Fruit fly (Drosophila melanogaster) whole organism, embryonic: ENCODE data around the gene Hr4.

Experiments used
- Blimp-1 ChIP-seq: fragments of 200-800 bp; sonication (Bioruptor generic); optimal IDR thresholded peaks from 3 replicates; lab custom pipeline; 2018; ENCODE audit warnings: missing biosample characterization, missing genetic modification characterization, mild to moderate bottlenecking, moderate library complexity, missing genetic modification reagents
- Bteb2 ChIP-seq: fragments of 200-800 bp; sonication (Bioruptor generic); optimal IDR thresholded peaks from 2 replicates; lab custom pipeline; 2016; ENCODE audit warnings: missing biosample characterization, missing genetic modification characterization
- CG10462 ChIP-seq: fragments of 200-800 bp; sonication (Bioruptor generic); optimal IDR thresholded peaks from 2 replicates; lab custom pipeline; 2016; ENCODE audit warnings: missing biosample characterization, missing genetic modification characterization
- CG10979 ChIP-seq: fragments of 200-800 bp; sonication (Bioruptor generic); optimal IDR thresholded peaks from 2 replicates; lab custom pipeline; 2018; ENCODE audit warnings: missing biosample characterization, mild to moderate bottlenecking, missing genetic modification characterization, moderate library complexity
- CG13296 ChIP-seq: fragments of 200-800 bp; sonication (Bioruptor generic); optimal IDR thresholded peaks from 3 replicates; lab custom pipeline; 2018; ENCODE audit warnings: missing biosample characterization, mild to moderate bottlenecking, missing genetic modification characterization
- CG13775 ChIP-seq: fragments of 200-800 bp; sonication (Bioruptor generic); optimal IDR thresholded peaks from 3 replicates; lab custom pipeline; 2017; ENCODE audit warnings: missing biosample characterization, mild to moderate bottlenecking, missing genetic modification characterization
- CG13894 ChIP-seq: fragments of 200-800 bp; sonication (Bioruptor generic); optimal IDR thresholded peaks from 3 replicates; lab custom pipeline; 2018; ENCODE audit warnings: missing biosample characterization, mild to moderate bottlenecking, missing genetic modification characterization, moderate library complexity
- CG14014 ChIP-seq: fragments of 200-800 bp; sonication (Bioruptor generic); IDR thresholded peaks from 2 replicates; pipeline ENCODE4 v1.3.6; 2022; ENCODE audit warnings: missing biosample characterization, missing genetic modification characterization
- CG18011 ChIP-seq: fragments of 200-800 bp; sonication (Bioruptor generic); optimal IDR thresholded peaks from 2 replicates; lab custom pipeline; 2017; ENCODE audit warnings: missing biosample characterization, missing genetic modification characterization, mild to moderate bottlenecking, moderate library complexity, missing genotype
- CG2129 ChIP-seq: fragments of 200-800 bp; sonication (Bioruptor generic); IDR thresholded peaks from 2 replicates; pipeline ENCODE4 v1.3.6; 2022; ENCODE audit warnings: missing biosample characterization, missing genetic modification characterization; ENCODE audit not compliant: partially characterized antibody
- CG30431 ChIP-seq: fragments of 200-800 bp; sonication (Bioruptor generic); optimal IDR thresholded peaks from 2 replicates; lab custom pipeline; 2017; ENCODE audit warnings: missing biosample characterization, missing genetic modification characterization
- CG31388 ChIP-seq: fragments of 200-800 bp; sonication (Bioruptor generic); optimal IDR thresholded peaks from 2 replicates; lab custom pipeline; 2016; ENCODE audit warnings: missing biosample characterization, missing genetic modification characterization
- CG33213 ChIP-seq: fragments of 200-800 bp; sonication (Bioruptor generic); optimal IDR thresholded peaks from 3 replicates; lab custom pipeline; 2016; ENCODE audit warnings: missing biosample characterization, missing genetic modification characterization
- CG3407 ChIP-seq: fragments of 200-800 bp; sonication (Bioruptor generic); optimal IDR thresholded peaks from 2 replicates; lab custom pipeline; 2018; ENCODE audit warnings: missing biosample characterization, mild to moderate bottlenecking, missing genetic modification characterization
- CG4360 ChIP-seq: fragments of 200-800 bp; sonication (Bioruptor generic); IDR thresholded peaks from 2 replicates; pipeline ENCODE4 v1.3.6; 2022; ENCODE audit warnings: missing biosample characterization, missing genetic modification characterization
- CG6254 ChIP-seq: fragments of 200-800 bp; sonication (Bioruptor generic); optimal IDR thresholded peaks from 3 replicates; lab custom pipeline; 2017; ENCODE audit warnings: mild to moderate bottlenecking, missing biosample characterization, missing genetic modification reagents, missing genetic modification characterization
- CG7556 ChIP-seq: fragments of 200-800 bp; sonication (Bioruptor generic); optimal IDR thresholded peaks from 2 replicates; lab custom pipeline; 2017; ENCODE audit warnings: missing biosample characterization, mild to moderate bottlenecking, missing genetic modification characterization
- CG9609 ChIP-seq: fragments of 200-800 bp; sonication (Bioruptor generic); optimal IDR thresholded peaks from 3 replicates; lab custom pipeline; 2016; ENCODE audit warnings: missing biosample characterization, missing genetic modification characterization
- Fer2 ChIP-seq: fragments of 200-800 bp; sonication (Bioruptor generic); optimal IDR thresholded peaks from 2 replicates; lab custom pipeline; 2018; ENCODE audit warnings: missing biosample characterization, mild to moderate bottlenecking, missing genetic modification characterization, moderate library complexity
- Fer3 ChIP-seq: fragments of 200-800 bp; sonication (Bioruptor generic); optimal IDR thresholded peaks from 2 replicates; lab custom pipeline; 2018; ENCODE audit warnings: missing biosample characterization, mild to moderate bottlenecking, missing genetic modification characterization, moderate library complexity
- Gug ChIP-seq: fragments of 200-800 bp; sonication (Bioruptor generic); IDR thresholded peaks from 4 replicates; pipeline ENCODE4 v1.3.6; 2022; ENCODE audit warnings: missing biosample characterization, missing genetic modification characterization
- Hey ChIP-seq: fragments of 200-800 bp; sonication (Bioruptor generic); optimal IDR thresholded peaks from 3 replicates; lab custom pipeline; 2018; ENCODE audit warnings: missing biosample characterization, mild to moderate bottlenecking, missing genetic modification characterization
- Hr3 ChIP-seq: fragments of 200-800 bp; sonication (Bioruptor generic); optimal IDR thresholded peaks from 3 replicates; lab custom pipeline; 2016; ENCODE audit warnings: missing biosample characterization, missing genetic modification characterization
- NFAT ChIP-seq: fragments of 200-800 bp; sonication (Bioruptor generic); IDR thresholded peaks from 2 replicates; pipeline ENCODE4 v1.3.6; 2022; ENCODE audit warnings: missing biosample characterization, missing genetic modification characterization
- Pdp1 ChIP-seq, 2 experiments: fragments of 200-800 bp; sonication (Bioruptor generic); optimal IDR thresholded peaks; 3 replicates each; lab custom pipeline; 2016; ENCODE audit warnings: missing biosample characterization in 2 of 2, missing genetic modification characterization in 2 of 2, mild to moderate bottlenecking in 1 of 2, moderate library complexity in 1 of 2
- Ravus ChIP-seq: fragments of 200-800 bp; sonication (Bioruptor generic); IDR thresholded peaks from 2 replicates; pipeline ENCODE4 v1.3.6; 2022; ENCODE audit warnings: missing biosample characterization, missing genetic modification characterization
- Vsx1 ChIP-seq: fragments of 200-800 bp; sonication (Bioruptor generic); optimal IDR thresholded peaks from 2 replicates; lab custom pipeline; 2017; ENCODE audit warnings: missing biosample characterization, mild to moderate bottlenecking, missing genetic modification characterization, missing genetic modification reagents
- az2 ChIP-seq: fragments of 200-800 bp; sonication (Bioruptor generic); optimal IDR thresholded peaks from 3 replicates; lab custom pipeline; 2016; ENCODE audit warnings: missing biosample characterization, missing genetic modification characterization
- esg ChIP-seq: fragments of 200-800 bp; sonication (Bioruptor generic); conservative IDR thresholded peaks from 2 replicates; pipeline ENCODE4 v1.3.6; 2022; ENCODE audit warnings: missing biosample characterization, missing genetic modification characterization
- exex ChIP-seq: fragments of 200-800 bp; sonication (Bioruptor generic); optimal IDR thresholded peaks from 4 replicates; lab custom pipeline; 2018; ENCODE audit warnings: missing biosample characterization, mild to moderate bottlenecking, missing genetic modification characterization, moderate library complexity
- eyg ChIP-seq: fragments of 200-800 bp; sonication (Bioruptor generic); optimal IDR thresholded peaks from 3 replicates; lab custom pipeline; 2016; ENCODE audit warnings: missing biosample characterization, missing genetic modification characterization
- fd96Cb ChIP-seq: fragments of 200-800 bp; sonication (Bioruptor generic); optimal IDR thresholded peaks from 2 replicates; lab custom pipeline; 2018; ENCODE audit warnings: missing biosample characterization, mild to moderate bottlenecking, missing genetic modification characterization, moderate library complexity
- fru ChIP-seq: fragments of >200 bp; optimal IDR thresholded peaks from 2 replicates; lab custom pipeline; 2017
- hkb ChIP-seq, 2 experiments: fragments of 200-800 bp in 1 of 2; fragments of >200 bp in 1 of 2; sonication (Bioruptor generic) in 1 of 2; IDR thresholded peaks in 1 of 2; optimal IDR thresholded peaks in 1 of 2; 2 replicates each; pipeline versions ENCODE4 v1.3.6 to Lab custom; 2017 to 2022; ENCODE audit warnings: missing biosample characterization in 1 of 2, missing genetic modification characterization in 1 of 2
- hth ChIP-seq: fragments of >200 bp; optimal IDR thresholded peaks from 2 replicates; lab custom pipeline; 2017; ENCODE audit warnings: inconsistent platforms
- ind ChIP-seq: fragments of 200-800 bp; sonication (Bioruptor generic); optimal IDR thresholded peaks from 3 replicates; lab custom pipeline; 2016; ENCODE audit warnings: missing biosample characterization, missing genetic modification characterization
- jumu ChIP-seq: fragments of 200-800 bp; sonication (Bioruptor generic); optimal IDR thresholded peaks from 3 replicates; lab custom pipeline; 2016; ENCODE audit warnings: missing biosample characterization, missing genetic modification characterization
- mld ChIP-seq: fragments of 200-800 bp; sonication (Bioruptor generic); IDR thresholded peaks from 3 replicates; pipeline ENCODE4 v1.3.6; 2022; ENCODE audit warnings: missing biosample characterization, missing genetic modification characterization; ENCODE audit not compliant: partially characterized antibody
- nerfin-2 ChIP-seq: fragments of 200-800 bp; sonication (Bioruptor generic); IDR thresholded peaks from 2 replicates; pipeline ENCODE4 v1.3.6; 2022; ENCODE audit warnings: missing biosample characterization, missing genetic modification characterization; ENCODE audit not compliant: partially characterized antibody
- pzg ChIP-seq: fragments of 200-800 bp; sonication (Bioruptor generic); optimal IDR thresholded peaks from 3 replicates; lab custom pipeline; 2018; ENCODE audit warnings: missing biosample characterization, mild to moderate bottlenecking, missing genetic modification characterization, moderate library complexity
- run ChIP-seq: fragments of 200-800 bp; sonication (Bioruptor generic); optimal IDR thresholded peaks from 3 replicates; lab custom pipeline; 2018; ENCODE audit warnings: missing biosample characterization, mild to moderate bottlenecking, missing genetic modification characterization
- scrt ChIP-seq: fragments of 200-800 bp; sonication (Bioruptor generic); optimal IDR thresholded peaks from 2 replicates; lab custom pipeline; 2018; ENCODE audit warnings: missing biosample characterization, mild to moderate bottlenecking, missing genetic modification characterization, moderate library complexity
- sd ChIP-seq: fragments of 200-800 bp; sonication (Bioruptor generic); optimal IDR thresholded peaks from 3 replicates; lab custom pipeline; 2018; ENCODE audit warnings: missing biosample characterization, mild to moderate bottlenecking, missing genetic modification characterization, moderate library complexity
- sisA ChIP-seq: fragments of 200-800 bp; sonication (Bioruptor generic); IDR thresholded peaks from 2 replicates; pipeline ENCODE4 v1.3.6; 2022; ENCODE audit warnings: missing biosample characterization, missing genetic modification characterization
- tap ChIP-seq: fragments of 200-800 bp; optimal IDR thresholded peaks from 3 replicates; lab custom pipeline; 2019; ENCODE audit warnings: missing biosample characterization, mild to moderate bottlenecking, missing genetic modification characterization, moderate library complexity
- tio ChIP-seq: fragments of 200-800 bp; sonication (Bioruptor generic); optimal IDR thresholded peaks from 2 replicates; lab custom pipeline; 2017; ENCODE audit warnings: missing biosample characterization, missing genetic modification characterization, inconsistent platforms
- tup ChIP-seq: fragments of 200-800 bp; sonication (Bioruptor generic); optimal IDR thresholded peaks from 2 replicates; lab custom pipeline; 2016; ENCODE audit warnings: missing biosample characterization, mild to moderate bottlenecking, missing genetic modification characterization, moderate library complexity
- unc-4 ChIP-seq: fragments of 200-800 bp; sonication (Bioruptor generic); IDR thresholded peaks from 2 replicates; pipeline ENCODE4 v1.3.6; 2022; ENCODE audit warnings: missing biosample characterization, missing genetic modification characterization; ENCODE audit not compliant: partially characterized antibody
- wor ChIP-seq: fragments of 200-800 bp; sonication (Bioruptor generic); IDR thresholded peaks from 2 replicates; pipeline ENCODE4 v1.3.6; 2022; ENCODE audit warnings: missing biosample characterization, missing genetic modification characterization
- zen ChIP-seq: fragments of 200-800 bp; sonication (Bioruptor generic); optimal IDR thresholded peaks from 3 replicates; lab custom pipeline; 2018; ENCODE audit warnings: missing biosample characterization, mild to moderate bottlenecking, missing genetic modification characterization, moderate library complexity

Gene Hr4

dm6 chrX:1940020-1940419, 1.7 kb upstream of the Hr4 start, which contains the start of the genes CG3857 and CG3587 (continued):
- TF ChIP-seq tup (peak; percentile 2), CG33213 (GFP tag; lab: Kevin White, UChicago) (peak; percentile 73), CG4360 (GFP tag; lab: Robert Waterston, UW) (no peak), CG9609 (peak; percentile 83), Bteb2 (GFP tag; lab: Kevin White, UChicago) (peak; percentile 69), CG13775 (GFP tag; lab: Kevin White, UChicago) (peak; percentile 83), eyg (peak; percentile 67), scrt (GFP tag; lab: Kevin White, UChicago) (peak; percentile 6), hkb (optimal IDR thresholded peaks at IDR 0.05; lab: Kevin White, UChicago) (no peak), hkb (GFP tag; IDR thresholded peaks at IDR 0.05; lab: Robert Waterston, UW) (peak; percentile 40; the same call in 1 of the 2 replicates), NFAT (GFP tag; lab: Robert Waterston, UW) (peak; percentile 65), Ravus (GFP tag; lab: Robert Waterston, UW) (no peak), Hr3 (GFP tag; lab: Kevin White, UChicago) (peak; percentile 75), Blimp-1 (GFP tag; lab: Kevin White, UChicago) (peak; percentile 49), zen (tag; lab: Kevin White, UChicago) (peak; percentile 52), Gug (GFP tag; lab: Robert Waterston, UW) (peak; percentile 67; the same call in 3 of the 4 replicates), CG2129 (GFP tag; lab: Robert Waterston, UW) (no peak), CG7556 (GFP tag; lab: Kevin White, UChicago) (peak; percentile 71), ind (GFP tag; lab: Kevin White, UChicago) (peak; percentile 73), Pdp1 (GFP tag; optimal IDR thresholded peaks at IDR 0.05; lab: Kevin White, UChicago) (peak; percentile 79 to 92), CG18011 (peak; percentile 58), CG10462 (GFP tag; lab: Kevin White, UChicago) (peak; percentile 62), mld (no peak), CG6254 (GFP tag; lab: Kevin White, UChicago) (no peak), Fer2 (tag; lab: Kevin White, UChicago) (peak; percentile 10), fru (no peak), sisA (GFP tag; lab: Robert Waterston, UW) (peak; percentile 66), exex (tag; lab: Kevin White, UChicago) (peak; percentile 8), CG14014 (peak; percentile 71), CG13894 (tag; lab: Kevin White, UChicago) (peak; percentile 11), run (peak; percentile 29), wor (GFP tag; lab: Robert Waterston, UW) (peak; percentile 60), CG10979 (tag; lab: Kevin White, UChicago) (peak; percentile 54), CG3407 (GFP tag; lab: Kevin White, UChicago) (peak; percentile 21), tap (no peak), Vsx1 (GFP tag; lab: Kevin White, UChicago) (no peak), pzg (GFP tag; lab: Kevin White, UChicago) (peak; percentile 53), CG31388 (GFP tag; lab: Kevin White, UChicago) (peak; percentile 11), sd (tag; lab: Kevin White, UChicago) (peak; percentile 68), CG30431 (peak; percentile 36), CG13296 (GFP tag; lab: Kevin White, UChicago) (peak; percentile 43), hth (lab: Kevin White, UChicago) (no peak), az2 (GFP tag; lab: Kevin White, UChicago) (peak; percentile 70), esg (peak; percentile 57), fd96Cb (tag; lab: Kevin White, UChicago) (peak; percentile 47), Hey (tag; lab: Kevin White, UChicago) (peak; percentile 19), nerfin-2 (GFP tag; lab: Robert Waterston, UW) (no peak), unc-4 (GFP tag; lab: Robert Waterston, UW) (peak; percentile 16; the same call in 1 of the 2 replicates), jumu (GFP tag; lab: Kevin White, UChicago) (peak; percentile 62), tio (GFP tag; lab: Kevin White, UChicago) (peak; percentile 62), Fer3 (tag; lab: Kevin White, UChicago) (peak; percentile 47)
